Fruit fly (Drosophila melanogaster): ENCODE data around the gene CG14989.

- TF ChIP-seq psq (optimal IDR thresholded peaks at IDR 0.05), result no peak
- no peak for TF ChIP-seq insv (optimal IDR thresholded peaks at IDR 0.05)
- TF ChIP-seq h (optimal IDR thresholded peaks at IDR 0.05), result no peak
- TF ChIP-seq Sin3A (optimal IDR thresholded peaks at IDR 0.05), result no peak
- no peak for TF ChIP-seq Myc (optimal IDR thresholded peaks at IDR 0.05)
Measured at dm6 chr3L:4122185-4122767, 34.9 kb downstream of the CG14989 start, which contains the start of gene Chd64.
